Fruit fly (Drosophila melanogaster) whole organism, embryonic: Measurements from ENCODE around the gene nompC.

Experiments used
- Adf1 ChIP-seq: fragments of 200-800 bp; sonication (Bioruptor generic); IDR thresholded peaks from 2 replicates; pipeline ENCODE4 v1.3.6; 2022; ENCODE audit warnings: missing biosample characterization, missing genetic modification characterization
- Asciz ChIP-seq: fragments of 200-800 bp; sonication (Bioruptor generic); optimal IDR thresholded peaks from 2 replicates; lab custom pipeline; 2017; ENCODE audit warnings: missing biosample characterization, mild to moderate bottlenecking, missing genetic modification characterization, missing genetic modification reagents
- Atf-2 ChIP-seq: fragments of 200-800 bp; sonication (Bioruptor generic); optimal IDR thresholded peaks from 2 replicates; lab custom pipeline; 2016; ENCODE audit warnings: missing biosample characterization, missing genetic modification characterization
- Awh ChIP-seq: fragments of 200-800 bp; sonication (Bioruptor generic); IDR thresholded peaks from 2 replicates; pipeline ENCODE4, ENCODE4 v1.3.6; 2022; ENCODE audit warnings: missing biosample characterization, missing genetic modification characterization
- Bdp1 ChIP-seq: fragments of 200-800 bp; sonication (Bioruptor generic); optimal IDR thresholded peaks from 3 replicates; lab custom pipeline; 2016; ENCODE audit warnings: missing biosample characterization, missing genetic modification characterization
- CG10979 ChIP-seq: fragments of 200-800 bp; sonication (Bioruptor generic); optimal IDR thresholded peaks from 2 replicates; lab custom pipeline; 2018; ENCODE audit warnings: missing biosample characterization, mild to moderate bottlenecking, missing genetic modification characterization, moderate library complexity
- CG11093 ChIP-seq: fragments of 200-800 bp; sonication (Bioruptor generic); IDR thresholded peaks from 3 replicates; pipeline ENCODE4 v1.3.6; 2022; ENCODE audit warnings: missing biosample characterization, missing genetic modification characterization
- CG11696 ChIP-seq: fragments of 200-800 bp; sonication (Bioruptor generic); IDR thresholded peaks from 2 replicates; pipeline ENCODE4 v1.3.6; 2022; ENCODE audit warnings: missing biosample characterization, missing genetic modification characterization
- CG12071 ChIP-seq: fragments of 200-800 bp; sonication (Bioruptor generic); optimal IDR thresholded peaks from 3 replicates; lab custom pipeline; 2018; ENCODE audit warnings: missing biosample characterization, mild to moderate bottlenecking, missing genetic modification characterization
- CG12744 ChIP-seq: fragments of 200-800 bp; sonication (Bioruptor generic); optimal IDR thresholded peaks from 2 replicates; lab custom pipeline; 2016; ENCODE audit warnings: missing biosample characterization, missing genetic modification characterization
- CG14667 ChIP-seq: fragments of 200-800 bp; sonication (Bioruptor generic); IDR thresholded peaks from 2 replicates; pipeline ENCODE4 v1.3.6; 2022; ENCODE audit warnings: missing biosample characterization, missing genetic modification characterization
- CG17568 ChIP-seq: fragments of 200-800 bp; sonication (Bioruptor generic); optimal IDR thresholded peaks from 2 replicates; lab custom pipeline; 2018; ENCODE audit warnings: missing biosample characterization, mild to moderate bottlenecking, missing genetic modification characterization, moderate library complexity
- CG18599 ChIP-seq: fragments of 200-800 bp; sonication (Bioruptor generic); optimal IDR thresholded peaks from 3 replicates; lab custom pipeline; 2017; ENCODE audit warnings: missing biosample characterization, missing genetic modification characterization, mild to moderate bottlenecking, moderate library complexity, missing genetic modification reagents
- CG2120 ChIP-seq: fragments of 200-800 bp; sonication (Bioruptor generic); optimal IDR thresholded peaks from 3 replicates; lab custom pipeline; 2016; ENCODE audit warnings: missing biosample characterization, missing genetic modification characterization
- CG2678 ChIP-seq: fragments of 200-800 bp; sonication (Bioruptor generic); optimal IDR thresholded peaks from 3 replicates; lab custom pipeline; 2019; ENCODE audit warnings: missing biosample characterization, mild to moderate bottlenecking, missing genetic modification characterization, moderate library complexity
- CG31365 ChIP-seq: fragments of 200-800 bp; sonication (Bioruptor generic); optimal IDR thresholded peaks from 2 replicates; lab custom pipeline; 2018; ENCODE audit warnings: missing biosample characterization, mild to moderate bottlenecking, missing genetic modification characterization
- CG32772 ChIP-seq: fragments of 200-800 bp; sonication (Bioruptor generic); IDR thresholded peaks from 2 replicates; pipeline ENCODE4 v1.3.6; 2022; ENCODE audit warnings: missing biosample characterization, missing genetic modification characterization
- CG33557 ChIP-seq: fragments of 200-800 bp; sonication (Bioruptor generic); optimal IDR thresholded peaks from 2 replicates; lab custom pipeline; 2019; ENCODE audit warnings: missing biosample characterization, mild to moderate bottlenecking, missing genetic modification characterization, moderate library complexity
- CG43689 ChIP-seq: fragments of 200-800 bp; sonication (Bioruptor generic); IDR thresholded peaks from 2 replicates; pipeline ENCODE4 v1.3.6; 2022; ENCODE audit warnings: missing biosample characterization, missing genetic modification characterization
- CG8388 ChIP-seq: fragments of 200-800 bp; sonication (Bioruptor generic); optimal IDR thresholded peaks from 2 replicates; lab custom pipeline; 2019; ENCODE audit warnings: missing biosample characterization, mild to moderate bottlenecking, missing genetic modification characterization, moderate library complexity
- CG9797 ChIP-seq: fragments of 200-800 bp; sonication (Bioruptor generic); optimal IDR thresholded peaks from 3 replicates; lab custom pipeline; 2018; ENCODE audit warnings: missing biosample characterization, mild to moderate bottlenecking, missing genetic modification characterization
- CrebB ChIP-seq: fragments of 200-800 bp; sonication (Bioruptor generic); optimal IDR thresholded peaks from 3 replicates; lab custom pipeline; 2018; ENCODE audit warnings: missing biosample characterization, mild to moderate bottlenecking, missing genetic modification characterization
- Doc3 ChIP-seq: fragments of 200-800 bp; sonication (Bioruptor generic); IDR thresholded peaks from 3 replicates; pipeline ENCODE4 v1.3.6; 2022; ENCODE audit warnings: missing biosample characterization, missing genetic modification characterization; ENCODE audit not compliant: partially characterized antibody
- GATAe ChIP-seq: fragments of 200-800 bp; sonication (Bioruptor generic); conservative IDR thresholded peaks from 2 replicates; pipeline ENCODE4 v1.3.6; 2022; ENCODE audit warnings: missing biosample characterization, missing genetic modification characterization
- Med ChIP-seq: fragments of 200-800 bp; sonication (Bioruptor generic); peaks from one replicate; lab custom pipeline; 2016; ENCODE audit warnings: missing biosample characterization, missing genetic modification characterization, mild to moderate bottlenecking, inconsistent platforms, moderate library complexity
- Optix ChIP-seq: fragments of 200-800 bp; sonication (Bioruptor generic); IDR thresholded peaks from 3 replicates; pipeline ENCODE4 v1.3.6; 2022; ENCODE audit warnings: missing biosample characterization, missing genetic modification characterization
- Sin3A ChIP-seq: fragments of >200 bp; optimal IDR thresholded peaks from 2 replicates; lab custom pipeline; 2018
- Six4 ChIP-seq: fragments of 200-800 bp; sonication (Bioruptor generic); optimal IDR thresholded peaks from 2 replicates; lab custom pipeline; 2016; ENCODE audit warnings: missing biosample characterization, missing genetic modification characterization
- Sox102F ChIP-seq: fragments of 200-800 bp; sonication (Bioruptor generic); optimal IDR thresholded peaks from 2 replicates; lab custom pipeline; 2018; ENCODE audit warnings: missing biosample characterization, mild to moderate bottlenecking, missing genetic modification characterization, moderate library complexity
- Trl ChIP-seq, 3 experiments: fragments of >200 bp in 2 of 3; fragments of 200-800 bp in 1 of 3; sonication (Bioruptor generic) in 1 of 3; optimal IDR thresholded peaks; 2 replicates in 1 of 3; 3 replicates in 2 of 3; lab custom pipeline; 2016 to 2017; ENCODE audit warnings: missing biosample characterization in 1 of 3, missing genetic modification characterization in 1 of 3
- al ChIP-seq: fragments of 200-800 bp; sonication (Bioruptor generic); IDR thresholded peaks from 2 replicates; pipeline ENCODE4 v1.3.6; 2022; ENCODE audit warnings: missing biosample characterization, missing genetic modification characterization
- az2 ChIP-seq: fragments of 200-800 bp; sonication (Bioruptor generic); optimal IDR thresholded peaks from 3 replicates; lab custom pipeline; 2016; ENCODE audit warnings: missing biosample characterization, missing genetic modification characterization
- chinmo ChIP-seq: fragments of 200-800 bp; sonication (Bioruptor generic); IDR thresholded peaks from 4 replicates; pipeline ENCODE4 v1.3.6; 2022; ENCODE audit warnings: missing biosample characterization, missing genetic modification characterization; ENCODE audit not compliant: partially characterized antibody
- cwo ChIP-seq: fragments of 200-800 bp; sonication (Bioruptor generic); optimal IDR thresholded peaks from 3 replicates; lab custom pipeline; 2017; ENCODE audit warnings: missing biosample characterization, missing genetic modification characterization, mild to moderate bottlenecking, moderate library complexity, missing genetic modification reagents
- disco-r ChIP-seq: fragments of 200-800 bp; sonication (Bioruptor generic); optimal IDR thresholded peaks from 2 replicates; lab custom pipeline; 2016; ENCODE audit warnings: missing biosample characterization, missing genetic modification characterization
- dm ChIP-seq: fragments of 200-800 bp; sonication (Bioruptor generic); optimal IDR thresholded peaks from 3 replicates; lab custom pipeline; 2016; ENCODE audit warnings: missing biosample characterization, missing genetic modification characterization
- hbn ChIP-seq: fragments of 200-800 bp; sonication (Bioruptor generic); IDR thresholded peaks from 2 replicates; pipeline ENCODE4 v1.3.6; 2022; ENCODE audit warnings: missing biosample characterization, missing genetic modification characterization; ENCODE audit not compliant: partially characterized antibody
- her ChIP-seq: fragments of 200-800 bp; sonication (Bioruptor generic); optimal IDR thresholded peaks from 2 replicates; lab custom pipeline; 2016; ENCODE audit warnings: missing biosample characterization, missing genetic modification characterization
- inv ChIP-seq: fragments of 200-800 bp; sonication (Bioruptor generic); IDR thresholded peaks from 2 replicates; pipeline ENCODE4 v1.3.6; 2022; ENCODE audit warnings: missing biosample characterization, missing genetic modification characterization; ENCODE audit not compliant: partially characterized antibody
- jing ChIP-seq: fragments of 200-800 bp; sonication (Bioruptor generic); optimal IDR thresholded peaks from 2 replicates; lab custom pipeline; 2018; ENCODE audit warnings: missing biosample characterization, mild to moderate bottlenecking, missing genetic modification characterization
- kah ChIP-seq: fragments of 200-800 bp; sonication (Bioruptor generic); optimal IDR thresholded peaks from 2 replicates; lab custom pipeline; 2018; ENCODE audit warnings: missing biosample characterization, mild to moderate bottlenecking, missing genetic modification characterization
- luna ChIP-seq: fragments of 200-800 bp; sonication (Bioruptor generic); optimal IDR thresholded peaks from 2 replicates; lab custom pipeline; 2016; ENCODE audit warnings: missing biosample characterization, missing genetic modification characterization
- mld ChIP-seq: fragments of 200-800 bp; sonication (Bioruptor generic); IDR thresholded peaks from 3 replicates; pipeline ENCODE4 v1.3.6; 2022; ENCODE audit warnings: missing biosample characterization, missing genetic modification characterization; ENCODE audit not compliant: partially characterized antibody
- nom ChIP-seq: fragments of 200-800 bp; sonication (Bioruptor generic); optimal IDR thresholded peaks from 2 replicates; lab custom pipeline; 2017; ENCODE audit warnings: missing biosample characterization, missing genetic modification characterization, mild to moderate bottlenecking, moderate library complexity, missing genetic modification reagents
- sqz ChIP-seq: fragments of 200-800 bp; sonication (Bioruptor generic); optimal IDR thresholded peaks from 3 replicates; lab custom pipeline; 2018; ENCODE audit warnings: missing biosample characterization, mild to moderate bottlenecking, missing genetic modification characterization
- sr ChIP-seq: fragments of 200-800 bp; sonication (Bioruptor generic); IDR thresholded peaks from 3 replicates; pipeline ENCODE4 v1.3.6; 2022; ENCODE audit warnings: missing biosample characterization, missing genetic modification characterization
- tgo ChIP-seq: fragments of 200-800 bp; sonication (Bioruptor generic); IDR thresholded peaks from 3 replicates; pipeline ENCODE4 v1.3.6; 2022; ENCODE audit warnings: missing biosample characterization, missing genetic modification characterization
- tio ChIP-seq: fragments of 200-800 bp; sonication (Bioruptor generic); optimal IDR thresholded peaks from 2 replicates; lab custom pipeline; 2017; ENCODE audit warnings: missing biosample characterization, missing genetic modification characterization, inconsistent platforms
- zen2 ChIP-seq: fragments of 200-800 bp; sonication (Bioruptor generic); IDR thresholded peaks from 3 replicates; pipeline ENCODE4 v1.3.6; 2022; ENCODE audit warnings: missing biosample characterization, missing genetic modification characterization; ENCODE audit not compliant: partially characterized antibody

nompC gene

dm6 chr2L:5298978-5299627 lies 46.9 kb upstream of the nompC start (continued):
- peak; percentile 40 for TF ChIP-seq Atf-2 (GFP tag; lab: Kevin White, UChicago)
- no peak for TF ChIP-seq CG9797
- peak; percentile 82 for TF ChIP-seq CG17568
- TF ChIP-seq al (GFP tag; lab: Robert Waterston, UW): no peak
- TF ChIP-seq az2 (GFP tag; lab: Kevin White, UChicago): peak; percentile 84
- TF ChIP-seq CG33557 (GFP tag; lab: Kevin White, UChicago): peak; percentile 76
- no peak for TF ChIP-seq Doc3
- TF ChIP-seq tio (GFP tag; lab: Kevin White, UChicago): peak; percentile 76
- TF ChIP-seq zen2: no peak
- TF ChIP-seq luna (GFP tag; lab: Kevin White, UChicago): no peak
- TF ChIP-seq Awh (GFP tag; lab: Robert Waterston, UW): peak; percentile 91
- peak; percentile 90 for TF ChIP-seq CG2678 (tag; lab: Kevin White, UChicago)
- TF ChIP-seq tgo (GFP tag; lab: Robert Waterston, UW): peak; percentile 71
- TF ChIP-seq CG11696 (GFP tag; lab: Robert Waterston, UW): peak; percentile 96
- TF ChIP-seq CG12071: peak; percentile 67
- TF ChIP-seq sr (GFP tag; lab: Robert Waterston, UW): peak; percentile 38; the same call in 1 of the 3 replicates
- TF ChIP-seq CG43689 (GFP tag; lab: Robert Waterston, UW): 0 out of 2 replicates have a peak, but pooled peaks have one; percentile 35
- TF ChIP-seq Optix: peak; percentile 68; the same call in 2 of the 3 replicates
- no peak for TF ChIP-seq inv (GFP tag; lab: Robert Waterston, UW)
- TF ChIP-seq Sin3A: no peak
- TF ChIP-seq CG8388 (GFP tag; lab: Kevin White, UChicago): peak; percentile 94
- no peak for TF ChIP-seq nom (GFP tag; lab: Kevin White, UChicago)
- TF ChIP-seq GATAe: peak; percentile 25; the same call in 1 of the 2 replicates
- peak; percentile 75 for TF ChIP-seq Six4 (GFP tag; lab: Kevin White, UChicago)
- peak; percentile 79 for TF ChIP-seq CG18599 (GFP tag; lab: Kevin White, UChicago)
- no peak for TF ChIP-seq Trl (optimal IDR thresholded peaks at IDR 0.05; lab: Kevin White, UChicago)
- no peak for TF ChIP-seq Trl (GFP tag; optimal IDR thresholded peaks at IDR 0.05; lab: Kevin White, UChicago)
- peak; percentile 8 for TF ChIP-seq CG31365 (tag; lab: Kevin White, UChicago)
- peak; percentile 74; the same call in 2 of the 3 replicates for TF ChIP-seq CG11093 (GFP tag; lab: Robert Waterston, UW)
- no peak for TF ChIP-seq mld (GFP tag; lab: Robert Waterston, UW)
- no peak for TF ChIP-seq hbn (GFP tag; lab: Robert Waterston, UW)
- TF ChIP-seq Sox102F (GFP tag; lab: Kevin White, UChicago): peak; percentile 92
- no peak for TF ChIP-seq her (GFP tag; lab: Kevin White, UChicago)
- TF ChIP-seq CG14667 (GFP tag; lab: Robert Waterston, UW): peak; percentile 46
- peak; percentile 76 for TF ChIP-seq cwo (GFP tag; lab: Kevin White, UChicago)
- TF ChIP-seq CrebB (tag; lab: Kevin White, UChicago): peak; percentile 86
- TF ChIP-seq sqz: peak; percentile 89
- TF ChIP-seq Bdp1 (GFP tag; lab: Kevin White, UChicago): peak; percentile 45
- TF ChIP-seq disco-r (GFP tag; lab: Kevin White, UChicago): peak; percentile 20
- TF ChIP-seq Adf1 (GFP tag; lab: Robert Waterston, UW): no peak
- no peak for TF ChIP-seq CG12744 (GFP tag; lab: Kevin White, UChicago)
- no peak for TF ChIP-seq chinmo
- peak; percentile 77 for TF ChIP-seq CG32772 (GFP tag; lab: Robert Waterston, UW)
- peak; percentile 79 for TF ChIP-seq CG2120 (GFP tag; lab: Kevin White, UChicago)
- peak; percentile 88 for TF ChIP-seq Med (GFP tag; lab: Kevin White, UChicago)
- peak; percentile 71 for TF ChIP-seq kah
- TF ChIP-seq CG10979: peak; percentile 91
- TF ChIP-seq Asciz (GFP tag; lab: Kevin White, UChicago): peak; percentile 89
- peak; percentile 11 for TF ChIP-seq dm (GFP tag; lab: Kevin White, UChicago)
- peak; percentile 82 for TF ChIP-seq jing
